Worm (Caenorhabditis elegans) whole organism, midembryonic: Measurements from ENCODE around the gene F14D7.14.

Experiments used
- T22C8.4 ChIP-seq: fragments of 200-800 bp; sonication (Bioruptor generic); IDR thresholded peaks from 2 replicates; pipeline ENCODE4 v1.3.6; 2022; ENCODE audit warnings: missing genetic modification characterization, missing compliant biosample characterization
- klf-2 ChIP-seq: fragments of 200-800 bp; sonication (Bioruptor generic); conservative IDR thresholded peaks from 2 replicates; pipeline ENCODE4 v1.3.6; 2022; ENCODE audit warnings: missing genetic modification reagents, missing genetic modification characterization, missing compliant biosample characterization
- med-1 ChIP-seq: sonication (generic microtip); optimal IDR thresholded peaks from 2 replicates; lab custom pipeline; 2017; ENCODE audit warnings: missing genetic modification characterization, mild to moderate bottlenecking, missing compliant biosample characterization, antibody characterized with exemption, missing genetic modification reagents; ENCODE audit not compliant: insufficient read depth
- ztf-29 ChIP-seq: fragments of 200-800 bp; sonication (Bioruptor generic); IDR thresholded peaks from 2 replicates; pipeline ENCODE4 v1.3.6; 2022; ENCODE audit warnings: missing genetic modification reagents, missing genetic modification characterization, missing compliant biosample characterization

ce11 chrV:14316525-14316924, 6.8 kb downstream of the F14D7.14 start, which contains the start of gene F47B8.2:
- TF ChIP-seq klf-2 (GFP tag; lab: Robert Waterston, UW) (no peak), T22C8.4 (no peak), ztf-29 (GFP tag; lab: Robert Waterston, UW) (no peak), med-1 (GFP tag; lab: Kevin White, UChicago) (no peak)
